Worm (Caenorhabditis elegans): ENCODE results near the gene ZC239.3.

- no peak for TF ChIP-seq blmp-1 (tag; optimal IDR thresholded peaks at IDR 0.05)
- no peak for TF ChIP-seq sem-2 (GFP tag; optimal IDR thresholded peaks at IDR 0.05)
- no peak for TF ChIP-seq M03D4.4 (tag; optimal IDR thresholded peaks at IDR 0.05)
- TF ChIP-seq ces-1 (GFP tag; optimal IDR thresholded peaks at IDR 0.05) = no peak
- TF ChIP-seq hlh-1 (tag; optimal IDR thresholded peaks at IDR 0.05) = no peak
Observed at ce11 chrII:3244070-3244469, 28.2 kb downstream of the ZC239.3 start, which contains the start of gene C17F4.12.

Data from whole organism, mixed stage, embryonic.